Worm (Caenorhabditis elegans) whole organism, mixed stage, embryonic: ENCODE measurements around the gene emb-8.

Source experiments
- M03D4.4 ChIP-seq: sonication (generic microtip); optimal IDR thresholded peaks from 2 replicates; lab custom pipeline; 2017; ENCODE audit warnings: mild to moderate bottlenecking, missing genetic modification characterization, missing compliant biosample characterization
- bed-3 ChIP-seq: fragments of 200-800 bp; sonication (Bioruptor generic); optimal IDR thresholded peaks from 3 replicates; lab custom pipeline; 2018; ENCODE audit warnings: mild to moderate bottlenecking, missing genetic modification characterization, moderate library complexity, missing compliant biosample characterization
- blmp-1 ChIP-seq: fragments of 150-350 bp; optimal IDR thresholded peaks from 2 replicates; lab custom pipeline; 2014; ENCODE audit warnings: missing biosample characterization, missing genetic modification characterization
- ceh-39 ChIP-seq: fragments of 150-350 bp; optimal IDR thresholded peaks from 2 replicates; lab custom pipeline; 2014; ENCODE audit warnings: missing biosample characterization, missing genetic modification characterization
- ceh-43 ChIP-seq: fragments of 200-800 bp; sonication (Bioruptor generic); optimal IDR thresholded peaks from 2 replicates; lab custom pipeline; 2018; ENCODE audit warnings: mild to moderate bottlenecking, missing genetic modification characterization, moderate library complexity, missing compliant biosample characterization
- cnd-1 ChIP-seq: fragments of 200-800 bp; sonication (Bioruptor generic); optimal IDR thresholded peaks from 2 replicates; lab custom pipeline; 2018; ENCODE audit warnings: mild to moderate bottlenecking, missing genetic modification characterization, missing compliant biosample characterization
- elt-1 ChIP-seq: sonication (generic microtip); optimal IDR thresholded peaks from 2 replicates; lab custom pipeline; 2017; ENCODE audit warnings: missing genetic modification characterization, mild to moderate bottlenecking, missing compliant biosample characterization, antibody characterized with exemption, moderate library complexity, borderline replicate concordance; ENCODE audit not compliant: insufficient read depth
- elt-3 ChIP-seq: fragments of 150-350 bp; optimal IDR thresholded peaks from 2 replicates; lab custom pipeline; 2014; ENCODE audit warnings: missing biosample characterization, missing genetic modification characterization
- hlh-1 ChIP-seq: fragments of 150-350 bp; optimal IDR thresholded peaks from 2 replicates; lab custom pipeline; 2014; ENCODE audit warnings: missing biosample characterization, missing genetic modification reagents, missing genetic modification characterization
- lin-32 ChIP-seq: fragments of 200-800 bp; sonication (Bioruptor generic); optimal IDR thresholded peaks from 2 replicates; lab custom pipeline; 2018; ENCODE audit warnings: mild to moderate bottlenecking, missing genetic modification characterization, missing compliant biosample characterization
- mab-5 ChIP-seq: fragments of 150-350 bp; optimal IDR thresholded peaks from 2 replicates; lab custom pipeline; 2014; ENCODE audit warnings: missing biosample characterization, missing genetic modification characterization
- mep-1 ChIP-seq: fragments of 150-350 bp; optimal IDR thresholded peaks from 2 replicates; lab custom pipeline; 2017; ENCODE audit warnings: missing biosample characterization, missing genetic modification reagents, missing genetic modification characterization, inconsistent platforms
- mls-2 ChIP-seq: sonication (generic microtip); optimal IDR thresholded peaks from 2 replicates; lab custom pipeline; 2016; ENCODE audit warnings: mild to moderate bottlenecking, missing genetic modification characterization, moderate library complexity, missing compliant biosample characterization
- nhr-12 ChIP-seq: fragments of 150-350 bp; optimal IDR thresholded peaks from 2 replicates; lab custom pipeline; 2014; ENCODE audit warnings: missing biosample characterization, missing genetic modification characterization
- nhr-2 ChIP-seq: fragments of 150-350 bp; optimal IDR thresholded peaks from 2 replicates; lab custom pipeline; 2014; ENCODE audit warnings: missing biosample characterization, missing genetic modification characterization
- nhr-28 ChIP-seq: fragments of 150-350 bp; optimal IDR thresholded peaks from 2 replicates; lab custom pipeline; 2014; ENCODE audit warnings: missing biosample characterization, missing genetic modification characterization
- nhr-76 ChIP-seq: sonication (generic microtip); optimal IDR thresholded peaks from 2 replicates; lab custom pipeline; 2017; ENCODE audit warnings: missing biosample characterization, missing genetic modification characterization
- pha-4 ChIP-seq: fragments of 150-350 bp; optimal IDR thresholded peaks from 2 replicates; lab custom pipeline; 2018; ENCODE audit warnings: missing biosample characterization, missing genetic modification reagents, missing genetic modification characterization
- sem-2 ChIP-seq: fragments of 200-800 bp; sonication (Bioruptor generic); optimal IDR thresholded peaks from 2 replicates; lab custom pipeline; 2018; ENCODE audit warnings: mild to moderate bottlenecking, missing genetic modification characterization, missing compliant biosample characterization
- snpc-4 ChIP-seq: fragments of 150-350 bp; optimal IDR thresholded peaks from 2 replicates; lab custom pipeline; 2014; ENCODE audit warnings: missing biosample characterization, missing genetic modification characterization
- sptf-1 ChIP-seq: sonication (generic microtip); optimal IDR thresholded peaks from 2 replicates; lab custom pipeline; 2017; ENCODE audit warnings: mild to moderate bottlenecking, missing genetic modification characterization, moderate library complexity, missing compliant biosample characterization
- tbx-8 ChIP-seq: fragments of 200-800 bp; sonication (Bioruptor generic); optimal IDR thresholded peaks from 2 replicates; lab custom pipeline; 2018; ENCODE audit warnings: mild to moderate bottlenecking, missing genetic modification characterization, moderate library complexity, missing compliant biosample characterization
- unc-120 ChIP-seq: sonication (generic microtip); optimal IDR thresholded peaks from 2 replicates; lab custom pipeline; 2017; ENCODE audit warnings: missing genetic modification characterization, missing compliant biosample characterization; ENCODE audit not compliant: poor library complexity, severe bottlenecking
- unc-39 ChIP-seq: fragments of 150-350 bp; optimal IDR thresholded peaks from 2 replicates; lab custom pipeline; 2014; ENCODE audit warnings: missing biosample characterization, missing genetic modification characterization
- unc-62 ChIP-seq: fragments of 150-350 bp; optimal IDR thresholded peaks from 2 replicates; lab custom pipeline; 2014; ENCODE audit warnings: missing biosample characterization, missing genetic modification reagents, missing genetic modification characterization
- zip-8 ChIP-seq: fragments of 150-350 bp; optimal IDR thresholded peaks from 2 replicates; lab custom pipeline; 2014; ENCODE audit warnings: missing biosample characterization, missing genetic modification characterization
- ztf-11 ChIP-seq: fragments of 150-350 bp; optimal IDR thresholded peaks from 2 replicates; lab custom pipeline; 2014; ENCODE audit warnings: missing biosample characterization, missing genetic modification characterization

The emb-8 gene

ce11 chrIII:5181641-5182040, 17.8 kb downstream of the emb-8 start:
- TF ChIP-seq nhr-12 (tag; lab: Kevin White, UChicago) (no peak), sem-2 (GFP tag; lab: Kevin White, UChicago) (no peak), hlh-1 (no peak), snpc-4 (tag; lab: Kevin White, UChicago) (no peak), tbx-8 (GFP tag; lab: Kevin White, UChicago) (no peak), M03D4.4 (tag; lab: Kevin White, UChicago) (no peak), mep-1 (tag; lab: Kevin White, UChicago) (no peak), pha-4 (tag; lab: Kevin White, UChicago) (no peak), nhr-76 (tag; lab: Kevin White, UChicago) (no peak), bed-3 (GFP tag; lab: Kevin White, UChicago) (no peak), sptf-1 (tag; lab: Kevin White, UChicago) (no peak), cnd-1 (tag; lab: Kevin White, UChicago) (no peak)

ce11 chrIII:5181217-5181616, 18.3 kb downstream of the emb-8 start:
- TF ChIP-seq zip-8 (tag; lab: Kevin White, UChicago) (peak; percentile 42), sptf-1 (tag; lab: Kevin White, UChicago) (no peak)

- TF ChIP-seq unc-120 (peak; percentile 31), blmp-1 (tag; lab: Kevin White, UChicago) (no peak)
Measured at ce11 chrIII:5180588-5180987, 18.9 kb downstream of the emb-8 start.

ce11 chrIII:5179166-5179565, 20.3 kb downstream of the emb-8 start:
- TF ChIP-seq blmp-1 (tag; lab: Kevin White, UChicago) = no peak
- TF ChIP-seq elt-3 (tag; lab: Kevin White, UChicago) = no peak
- no peak for TF ChIP-seq M03D4.4 (tag; lab: Kevin White, UChicago)
- no peak for TF ChIP-seq tbx-8 (GFP tag; lab: Kevin White, UChicago)
- no peak for TF ChIP-seq sem-2 (GFP tag; lab: Kevin White, UChicago)
- no peak for TF ChIP-seq nhr-2 (tag; lab: Kevin White, UChicago)
- TF ChIP-seq, all 35 proteins: peak for 0

ce11 chrIII:5173622-5174021, 25.9 kb downstream of the emb-8 start, which contains the start of gene cid-1:
cid-1 (plus strand) TSS chrIII:5173922.
- TF ChIP-seq ceh-43 (GFP tag; lab: Kevin White, UChicago) (no peak), mls-2 (no peak), elt-3 (tag; lab: Kevin White, UChicago) (no peak), elt-1 (tag; lab: Kevin White, UChicago) (no peak), cnd-1 (tag; lab: Kevin White, UChicago) (no peak), sptf-1 (tag; lab: Kevin White, UChicago) (no peak), nhr-28 (tag; lab: Kevin White, UChicago) (no peak), ceh-39 (tag; lab: Kevin White, UChicago) (no peak), unc-120 (no peak), ztf-11 (tag; lab: Kevin White, UChicago) (no peak), blmp-1 (tag; lab: Kevin White, UChicago) (no peak), unc-62 (GFP tag; lab: Kevin White, UChicago) (no peak), mab-5 (no peak)

- TF ChIP-seq sptf-1 (tag; lab: Kevin White, UChicago) = no peak
- no peak for TF ChIP-seq nhr-28 (tag; lab: Kevin White, UChicago)
- no peak for TF ChIP-seq ceh-39 (tag; lab: Kevin White, UChicago)
- no peak for TF ChIP-seq tbx-8 (GFP tag; lab: Kevin White, UChicago)
- no peak for TF ChIP-seq lin-32 (GFP tag; lab: Kevin White, UChicago)
- no peak for TF ChIP-seq mab-5
- TF ChIP-seq snpc-4 (tag; lab: Kevin White, UChicago) = no peak
- TF ChIP-seq elt-3 (tag; lab: Kevin White, UChicago) = no peak
- TF ChIP-seq ceh-43 (GFP tag; lab: Kevin White, UChicago) = no peak
- no peak for TF ChIP-seq ztf-11 (tag; lab: Kevin White, UChicago)
- no peak for TF ChIP-seq hlh-1
- TF ChIP-seq blmp-1 (tag; lab: Kevin White, UChicago) = no peak
- TF ChIP-seq unc-39 (tag; lab: Kevin White, UChicago) = no peak
- TF ChIP-seq, all 35 proteins: peak for 0
Measured at ce11 chrIII:5173139-5173538, 26.3 kb downstream of the emb-8 start, which contains the start of gene emb-1. emb-1 (plus strand) TSS chrIII:5173439.
